Worm (Caenorhabditis elegans) whole organism, L1 larva: Measurements from ENCODE around the gene F49F1.14.
A peak's percentile ranks its signal among the peaks of the same experiment; 100 is the strongest.

ENCODE experiments used
- C16A3.4 ChIP-seq: fragments of 150-350 bp; optimal IDR thresholded peaks from 2 replicates; lab custom pipeline; 2014; ENCODE audit warnings: missing biosample characterization, missing genetic modification characterization
- F16B12.6 ChIP-seq: fragments of 150-350 bp; optimal IDR thresholded peaks from 2 replicates; lab custom pipeline; 2014; ENCODE audit warnings: missing biosample characterization, missing genetic modification characterization
- alr-1 ChIP-seq: fragments of 200-800 bp; sonication (Bioruptor generic); optimal IDR thresholded peaks from 2 replicates; lab custom pipeline; 2018; ENCODE audit warnings: borderline replicate concordance, mild to moderate bottlenecking, missing genetic modification characterization, missing compliant biosample characterization
- aly-2 ChIP-seq: fragments of 150-350 bp; optimal IDR thresholded peaks from 2 replicates; lab custom pipeline; 2014; ENCODE audit warnings: missing biosample characterization, missing genetic modification characterization
- blmp-1 ChIP-seq: fragments of 150-350 bp; optimal IDR thresholded peaks from 2 replicates; lab custom pipeline; 2014; ENCODE audit warnings: missing biosample characterization, missing genetic modification characterization
- ceh-8 ChIP-seq: fragments of 200-800 bp; sonication (Bioruptor generic); optimal IDR thresholded peaks from 2 replicates; lab custom pipeline; 2018; ENCODE audit warnings: mild to moderate bottlenecking, missing genetic modification characterization, moderate library complexity, missing compliant biosample characterization
- ceh-82 ChIP-seq, 3 experiments: fragments of 150-350 bp in 1 of 3; sonication (generic microtip) in 2 of 3; optimal IDR thresholded peaks; 2 replicates each; lab custom pipeline; 2014 to 2017; ENCODE audit warnings: missing biosample characterization in 3 of 3, missing genetic modification characterization in 3 of 3
- ceh-90 ChIP-seq: sonication (generic microtip); optimal IDR thresholded peaks from 2 replicates; lab custom pipeline; 2016; ENCODE audit warnings: missing genetic modification characterization, missing compliant biosample characterization
- dpl-1 ChIP-seq, 3 experiments: fragments of 150-350 bp in 2 of 3; sonication (generic microtip) in 1 of 3; optimal IDR thresholded peaks; 2 replicates each; lab custom pipeline; 2014 to 2017; ENCODE audit warnings: missing biosample characterization in 3 of 3, missing genetic modification characterization in 3 of 3, missing genetic modification reagents in 3 of 3
- dsc-1 ChIP-seq: sonication (generic microtip); optimal IDR thresholded peaks from 2 replicates; lab custom pipeline; 2016; ENCODE audit warnings: mild to moderate bottlenecking, missing genetic modification characterization, missing compliant biosample characterization
- efl-1 ChIP-seq, 4 experiments: fragments of 150-350 bp; optimal IDR thresholded peaks in 3 of 4; peaks in 1 of 4; 1 replicate in 1 of 4; 2 replicates in 3 of 4; lab custom pipeline; 2014; ENCODE audit warnings: missing biosample characterization in 2 of 4, missing genetic modification characterization in 2 of 4, missing genetic modification reagents in 2 of 4
- egl-13 ChIP-seq: sonication (generic microtip); optimal IDR thresholded peaks from 2 replicates; lab custom pipeline; 2016; ENCODE audit warnings: missing genotype, missing genetic modification reagents, missing genetic modification characterization, missing compliant biosample characterization
- egl-27 ChIP-seq, 2 experiments: fragments of 150-350 bp in 1 of 2; sonication (generic microtip); optimal IDR thresholded peaks; 3 replicates each; lab custom pipeline; 2017 to 2018; ENCODE audit warnings: missing biosample characterization in 2 of 2, missing genetic modification characterization in 2 of 2, missing genetic modification reagents in 2 of 2
- ets-5 ChIP-seq: fragments of 200-800 bp; sonication (Bioruptor generic); IDR thresholded peaks from 2 replicates; pipeline ENCODE4 v1.3.6; 2022; ENCODE audit warnings: missing genetic modification characterization, missing compliant biosample characterization
- fkh-10 ChIP-seq: sonication (generic microtip); optimal IDR thresholded peaks from 2 replicates; lab custom pipeline; 2017; ENCODE audit warnings: missing biosample characterization, missing genetic modification reagents, missing genetic modification characterization
- fkh-4 ChIP-seq: sonication (generic microtip); optimal IDR thresholded peaks from 2 replicates; lab custom pipeline; 2016; ENCODE audit warnings: missing compliant biosample characterization, missing genetic modification characterization, borderline replicate concordance
- fkh-8 ChIP-seq: sonication (generic microtip); optimal IDR thresholded peaks from 2 replicates; lab custom pipeline; 2016; ENCODE audit warnings: mild to moderate bottlenecking, missing genetic modification characterization, missing compliant biosample characterization
- fos-1 ChIP-seq: fragments of 150-350 bp; optimal IDR thresholded peaks from 2 replicates; lab custom pipeline; 2014; ENCODE audit warnings: missing biosample characterization, missing genetic modification characterization
- lin-14 ChIP-seq: fragments of 200-800 bp; sonication (Bioruptor generic); optimal IDR thresholded peaks from 2 replicates; lab custom pipeline; 2018; ENCODE audit warnings: mild to moderate bottlenecking, missing genetic modification characterization, moderate library complexity, missing compliant biosample characterization
- lin-15B ChIP-seq: fragments of 150-350 bp; sonication (generic microtip); optimal IDR thresholded peaks from 3 replicates; lab custom pipeline; 2014; ENCODE audit warnings: missing biosample characterization, missing genetic modification characterization
- lin-35 ChIP-seq, 2 experiments: fragments of 150-350 bp; optimal IDR thresholded peaks; 2 replicates each; lab custom pipeline; 2014; ENCODE audit warnings: missing biosample characterization in 2 of 2, missing genetic modification characterization in 2 of 2, missing genetic modification reagents in 2 of 2
- lin-39 ChIP-seq: fragments of 150-350 bp; optimal IDR thresholded peaks from 2 replicates; lab custom pipeline; 2014; ENCODE audit warnings: missing biosample characterization, missing genetic modification reagents, missing genetic modification characterization
- lsy-2 ChIP-seq, 2 experiments: fragments of 150-350 bp; optimal IDR thresholded peaks; 2 replicates each; lab custom pipeline; 2014; ENCODE audit warnings: missing biosample characterization in 2 of 2, missing genetic modification characterization in 2 of 2
- mep-1 ChIP-seq: fragments of 150-350 bp; optimal IDR thresholded peaks from 2 replicates; lab custom pipeline; 2014; ENCODE audit warnings: missing biosample characterization, missing genetic modification characterization
- nhr-11 ChIP-seq: fragments of 150-350 bp; optimal IDR thresholded peaks from 2 replicates; lab custom pipeline; 2014; ENCODE audit warnings: missing biosample characterization, missing genetic modification characterization
- nhr-20 ChIP-seq: sonication (generic microtip); optimal IDR thresholded peaks from 2 replicates; lab custom pipeline; 2016; ENCODE audit warnings: mild to moderate bottlenecking, missing genetic modification characterization, missing compliant biosample characterization
- nhr-237 ChIP-seq: fragments of 150-350 bp; optimal IDR thresholded peaks from 2 replicates; lab custom pipeline; 2014; ENCODE audit warnings: missing biosample characterization, missing genetic modification characterization
- nhr-28 ChIP-seq: fragments of 150-350 bp; optimal IDR thresholded peaks from 2 replicates; lab custom pipeline; 2014; ENCODE audit warnings: missing biosample characterization, missing genetic modification characterization
- nhr-47 ChIP-seq: sonication (generic microtip); optimal IDR thresholded peaks from 2 replicates; lab custom pipeline; 2016; ENCODE audit warnings: mild to moderate bottlenecking, missing genetic modification characterization, moderate library complexity, missing compliant biosample characterization
- nhr-71 ChIP-seq: sonication (generic microtip); optimal IDR thresholded peaks from 2 replicates; lab custom pipeline; 2016; ENCODE audit warnings: mild to moderate bottlenecking, missing genetic modification characterization, moderate library complexity, missing compliant biosample characterization
- nhr-77 ChIP-seq: fragments of 150-350 bp; optimal IDR thresholded peaks from 2 replicates; lab custom pipeline; 2014; ENCODE audit warnings: missing biosample characterization, missing genetic modification characterization
- nhr-85 ChIP-seq: sonication (generic microtip); peaks from one replicate; lab custom pipeline; 2016; ENCODE audit warnings: missing genetic modification characterization, inconsistent platforms, missing compliant biosample characterization
- nhr-90 ChIP-seq: sonication (generic microtip); optimal IDR thresholded peaks from 2 replicates; lab custom pipeline; 2016; ENCODE audit warnings: mild to moderate bottlenecking, missing genetic modification characterization, missing compliant biosample characterization; ENCODE audit not compliant: poor library complexity
- pqm-1 ChIP-seq: sonication (generic microtip); optimal IDR thresholded peaks from 3 replicates; lab custom pipeline; 2017; ENCODE audit warnings: missing biosample characterization, missing genetic modification characterization
- rnt-1 ChIP-seq: sonication (generic microtip); optimal IDR thresholded peaks from 2 replicates; lab custom pipeline; 2016; ENCODE audit warnings: mild to moderate bottlenecking, missing genetic modification characterization, moderate library complexity, missing compliant biosample characterization
- snu-23 ChIP-seq: sonication (generic microtip); optimal IDR thresholded peaks from 2 replicates; lab custom pipeline; 2016; ENCODE audit warnings: missing genetic modification characterization, missing compliant biosample characterization
- sup-37 ChIP-seq: fragments of 200-800 bp; sonication (Bioruptor generic); optimal IDR thresholded peaks from 2 replicates; lab custom pipeline; 2018; ENCODE audit warnings: mild to moderate bottlenecking, missing genetic modification characterization, missing compliant biosample characterization
- swsn-7 ChIP-seq: sonication (generic microtip); optimal IDR thresholded peaks from 2 replicates; lab custom pipeline; 2016; ENCODE audit warnings: missing genetic modification characterization, missing compliant biosample characterization
- tbx-2 ChIP-seq: sonication (generic microtip); optimal IDR thresholded peaks from 2 replicates; lab custom pipeline; 2016; ENCODE audit warnings: missing genetic modification characterization, missing compliant biosample characterization
- tlp-1 ChIP-seq: fragments of 150-350 bp; optimal IDR thresholded peaks from 2 replicates; lab custom pipeline; 2014; ENCODE audit warnings: missing biosample characterization, missing genetic modification characterization
- unc-30 ChIP-seq: sonication (generic microtip); optimal IDR thresholded peaks from 2 replicates; lab custom pipeline; 2017; ENCODE audit warnings: missing biosample characterization, missing genetic modification characterization
- unc-62 ChIP-seq: fragments of 150-350 bp; optimal IDR thresholded peaks from 2 replicates; lab custom pipeline; 2014; ENCODE audit warnings: missing biosample characterization, missing genetic modification reagents, missing genetic modification characterization
- unc-98 ChIP-seq: fragments of 200-800 bp; sonication (Bioruptor generic); IDR thresholded peaks from 2 replicates; pipeline ENCODE4 v1.3.6; 2022; ENCODE audit warnings: missing genetic modification characterization, missing compliant biosample characterization
- xbp-1 ChIP-seq: sonication (generic microtip); optimal IDR thresholded peaks from 2 replicates; lab custom pipeline; 2016; ENCODE audit warnings: missing genetic modification characterization, missing compliant biosample characterization
- zag-1 ChIP-seq: fragments of 150-350 bp; optimal IDR thresholded peaks from 2 replicates; lab custom pipeline; 2014; ENCODE audit warnings: missing biosample characterization, missing genetic modification characterization
- ztf-11 ChIP-seq, 2 experiments: sonication (generic microtip); optimal IDR thresholded peaks; 2 replicates each; lab custom pipeline; 2016 to 2017; ENCODE audit warnings: missing genetic modification characterization in 2 of 2, missing biosample characterization in 1 of 2, missing compliant biosample characterization in 1 of 2
- ztf-4 ChIP-seq: fragments of 150-350 bp; optimal IDR thresholded peaks from 2 replicates; lab custom pipeline; 2014; ENCODE audit warnings: missing biosample characterization, missing genetic modification characterization

Gene F49F1.14

DNA sequence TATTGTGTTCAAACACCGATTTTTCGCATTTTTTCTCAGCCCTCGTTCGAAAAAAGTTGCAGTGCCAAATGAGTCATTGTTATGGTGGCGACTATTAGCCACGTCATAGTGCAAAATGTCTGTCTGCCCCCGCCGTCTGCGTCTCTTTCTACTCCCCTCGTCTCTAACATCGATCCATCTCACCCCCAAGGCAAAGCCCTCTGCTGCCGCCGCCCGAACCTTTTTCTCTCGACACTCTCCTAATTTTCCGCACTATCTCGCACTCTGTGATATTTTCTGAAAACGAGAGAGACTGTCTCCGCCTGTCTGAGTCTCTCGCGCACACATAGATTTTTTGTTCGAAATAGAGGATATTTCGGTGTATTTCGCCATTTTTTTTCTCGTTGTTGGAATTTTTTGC, 19.2 kb downstream of the F49F1.14 start (continued):
- peak; percentile 11 for TF ChIP-seq C16A3.4 (tag; lab: Kevin White, UChicago)

- TF ChIP-seq ceh-90 (tag; lab: Kevin White, UChicago) (peak; percentile 24), lin-35 (GFP tag; optimal IDR thresholded peaks at IDR 0.05; lab: Kevin White, UChicago) (peak in 1 of 2 experiments; percentile 17), lin-14 (GFP tag; lab: Kevin White, UChicago) (no peak), unc-30 (tag; lab: Kevin White, UChicago) (no peak), lsy-2 (tag; optimal IDR thresholded peaks at IDR 0.05; lab: Kevin White, UChicago) (peak; percentile 43 to 48), dpl-1 (GFP tag; optimal IDR thresholded peaks at IDR 0.05; lab: Kevin White, UChicago) (peak; percentile 2 to 57 (median 54)), snu-23 (GFP tag; lab: Kevin White, UChicago) (peak; percentile 41), nhr-47 (tag; lab: Kevin White, UChicago) (peak; percentile 43), xbp-1 (tag; lab: Kevin White, UChicago) (peak; percentile 29), lin-39 (tag; lab: Kevin White, UChicago) (peak; percentile 28), mep-1 (peak; percentile 43), swsn-7 (peak; percentile 24), dsc-1 (tag; lab: Kevin White, UChicago) (peak; percentile 29), F16B12.6 (tag; lab: Kevin White, UChicago) (peak; percentile 86), egl-27 (tag; optimal IDR thresholded peaks at IDR 0.05; lab: Kevin White, UChicago) (no peak), unc-98 (GFP tag; lab: Robert Waterston, UW) (no peak), efl-1 (optimal IDR thresholded peaks at IDR 0.05; lab: Kevin White, UChicago) (peak; percentile 31 to 55), efl-1 (GFP tag; optimal IDR thresholded peaks at IDR 0.05 in 1 of 2; lab: Kevin White, UChicago) (peak; percentile 36 to 88), nhr-85 (tag; lab: Kevin White, UChicago) (peak; percentile 63), nhr-71 (tag; lab: Kevin White, UChicago) (peak; percentile 43), nhr-20 (tag; lab: Kevin White, UChicago) (peak; percentile 11)
Observed at ce11 chrIV:4085787-4086262, 26.5 kb downstream of the F49F1.14 start, which contains the start of gene C35B1.2. Gene C35B1.2, plus strand, starts transcription at chrIV:4086212.

DNA sequence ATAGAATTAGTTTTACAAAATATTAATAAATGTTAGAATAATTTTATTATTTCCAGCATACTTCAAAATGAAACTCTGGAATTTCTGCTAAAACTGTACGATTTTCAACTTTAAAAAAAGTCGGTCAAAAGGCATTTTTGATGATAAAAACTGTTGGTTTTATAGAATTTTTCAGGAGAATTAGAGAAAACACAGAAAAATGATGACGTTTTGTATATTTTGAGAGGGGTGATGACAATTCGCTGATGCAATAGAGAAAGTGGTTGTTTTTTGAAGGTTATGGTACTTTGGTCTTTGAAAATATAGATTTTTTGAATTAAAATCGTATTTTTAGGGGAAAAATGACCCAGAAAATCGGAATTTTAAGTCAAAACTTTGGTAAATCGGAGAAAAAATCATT, 27.3 kb downstream of the F49F1.14 start:
- no peak for TF ChIP-seq ets-5
- TF ChIP-seq lin-15B, result no peak
- peak; percentile 7 for TF ChIP-seq nhr-90
- no peak for TF ChIP-seq efl-1 (optimal IDR thresholded peaks at IDR 0.05; lab: Kevin White, UChicago)
- TF ChIP-seq efl-1 (GFP tag; optimal IDR thresholded peaks at IDR 0.05 in 1 of 2; lab: Kevin White, UChicago), result no peak
- no peak for TF ChIP-seq rnt-1
- no peak for TF ChIP-seq nhr-77 (tag; lab: Kevin White, UChicago)
- TF ChIP-seq ceh-8 (GFP tag; lab: Kevin White, UChicago), result no peak
- peak; percentile 8 for TF ChIP-seq blmp-1 (tag; lab: Kevin White, UChicago)
- TF ChIP-seq unc-62, result no peak
- TF ChIP-seq fkh-8 (tag; lab: Kevin White, UChicago), result no peak
- TF ChIP-seq fos-1 (tag; lab: Kevin White, UChicago), result no peak
- no peak for TF ChIP-seq fkh-4
- peak in 1 of 2 experiments; percentile 57 for TF ChIP-seq lin-35 (GFP tag; optimal IDR thresholded peaks at IDR 0.05; lab: Kevin White, UChicago)
- no peak for TF ChIP-seq nhr-237 (tag; lab: Kevin White, UChicago)
- TF ChIP-seq zag-1 (tag; lab: Kevin White, UChicago), result no peak
- TF ChIP-seq tlp-1, result no peak
- no peak for TF ChIP-seq aly-2 (tag; lab: Kevin White, UChicago)
- no peak for TF ChIP-seq egl-13 (tag; lab: Kevin White, UChicago)
- TF ChIP-seq ceh-82 (tag; optimal IDR thresholded peaks at IDR 0.05; lab: Kevin White, UChicago), result no peak
- TF ChIP-seq lsy-2 (tag; optimal IDR thresholded peaks at IDR 0.05; lab: Kevin White, UChicago), result no peak
- no peak for TF ChIP-seq nhr-47 (tag; lab: Kevin White, UChicago)
- no peak for TF ChIP-seq tbx-2 (tag; lab: Kevin White, UChicago)
- no peak for TF ChIP-seq nhr-11
- TF ChIP-seq pqm-1 (tag; lab: Kevin White, UChicago), result no peak
- no peak for TF ChIP-seq alr-1 (tag; lab: Kevin White, UChicago)
- TF ChIP-seq ztf-4, result no peak
- peak; percentile 27 for TF ChIP-seq snu-23 (GFP tag; lab: Kevin White, UChicago)
- TF ChIP-seq dpl-1 (GFP tag; optimal IDR thresholded peaks at IDR 0.05; lab: Kevin White, UChicago), result no peak
- no peak for TF ChIP-seq nhr-28
- no peak for TF ChIP-seq nhr-71 (tag; lab: Kevin White, UChicago)
- TF ChIP-seq ztf-11 (tag; optimal IDR thresholded peaks at IDR 0.05; lab: Kevin White, UChicago), result no peak
- no peak for TF ChIP-seq sup-37 (GFP tag; lab: Kevin White, UChicago)
- no peak for TF ChIP-seq egl-27 (tag; optimal IDR thresholded peaks at IDR 0.05; lab: Kevin White, UChicago)
- TF ChIP-seq fkh-10, result no peak
